Worm (Caenorhabditis elegans) whole organism, L2 larva: ENCODE measurements around the gene VF13D12L.3.

Experiments
- alr-1 ChIP-seq: fragments of 150-350 bp; optimal IDR thresholded peaks from 2 replicates; lab custom pipeline; 2014; ENCODE audit warnings: missing biosample characterization, missing genetic modification characterization
- blmp-1 ChIP-seq: sonication (generic microtip); optimal IDR thresholded peaks from 2 replicates; lab custom pipeline; 2017; ENCODE audit warnings: missing genetic modification characterization, mild to moderate bottlenecking, missing compliant biosample characterization, antibody characterized with exemption, moderate library complexity; ENCODE audit not compliant: insufficient read depth
- lin-11 ChIP-seq: fragments of 150-350 bp; sonication (generic microtip); optimal IDR thresholded peaks from 2 replicates; lab custom pipeline; 2014; ENCODE audit warnings: missing biosample characterization, missing genetic modification characterization, inconsistent platforms, mixed read lengths
- lin-13 ChIP-seq: fragments of 150-350 bp; optimal IDR thresholded peaks from 2 replicates; lab custom pipeline; 2014; ENCODE audit warnings: missing biosample characterization, missing genetic modification reagents, missing genetic modification characterization
- mab-5 ChIP-seq: fragments of 150-350 bp; optimal IDR thresholded peaks from 2 replicates; lab custom pipeline; 2014; ENCODE audit warnings: missing biosample characterization, missing genetic modification characterization
- nhr-6 ChIP-seq: fragments of 150-350 bp; optimal IDR thresholded peaks from 2 replicates; lab custom pipeline; 2014; ENCODE audit warnings: missing biosample characterization, missing genetic modification characterization

DNA sequence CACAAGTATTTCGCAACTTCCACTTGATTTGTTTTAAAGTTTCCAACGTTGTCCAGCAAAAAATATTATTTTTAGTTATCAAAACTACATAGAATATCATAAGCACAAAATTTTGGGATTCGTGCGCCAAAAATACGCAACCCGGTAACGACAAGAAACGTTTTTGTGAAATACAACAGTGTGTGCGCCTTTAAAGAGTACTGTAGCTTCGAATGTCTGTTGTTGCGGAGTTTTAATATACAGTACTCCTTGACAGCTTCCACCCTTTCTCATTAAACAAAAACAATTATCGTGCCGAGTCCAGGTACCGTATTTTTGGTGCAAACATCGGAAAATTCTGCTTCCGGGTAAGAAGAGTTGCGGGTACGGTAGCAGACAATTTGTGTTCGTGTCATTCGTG is 25.6 kb upstream of the VF13D12L.3 start:
- TF ChIP-seq lin-11 (tag; lab: Kevin White, UChicago) = no peak
- TF ChIP-seq blmp-1 (tag; lab: Kevin White, UChicago) = no peak
- TF ChIP-seq lin-13 (GFP tag; lab: Kevin White, UChicago) = no peak
- TF ChIP-seq mab-5 (tag; lab: Kevin White, UChicago) = no peak
- TF ChIP-seq alr-1 = no peak
- no peak for TF ChIP-seq nhr-6
